Fruit fly (Drosophila melanogaster) whole organism, prepupa: Measurements from ENCODE around the gene Cf2.

Source experiments
- Ets21C ChIP-seq: fragments of 200-800 bp; sonication (Bioruptor generic); optimal IDR thresholded peaks from 3 replicates; lab custom pipeline; 2016; ENCODE audit warnings: missing biosample characterization, missing genetic modification characterization
- Lpt ChIP-seq: fragments of 200-800 bp; sonication (Bioruptor generic); optimal IDR thresholded peaks from 3 replicates; lab custom pipeline; 2016; ENCODE audit warnings: missing biosample characterization, missing genetic modification characterization
- acj6 ChIP-seq: fragments of 200-800 bp; sonication (Bioruptor generic); optimal IDR thresholded peaks from 3 replicates; lab custom pipeline; 2016; ENCODE audit warnings: missing biosample characterization, missing genetic modification characterization
- dsx ChIP-seq: fragments of 200-800 bp; optimal IDR thresholded peaks from 3 replicates; lab custom pipeline; 2019; ENCODE audit warnings: missing biosample characterization, mild to moderate bottlenecking, missing genetic modification characterization, moderate library complexity; ENCODE audit not compliant: poor library complexity, severe bottlenecking

DNA sequence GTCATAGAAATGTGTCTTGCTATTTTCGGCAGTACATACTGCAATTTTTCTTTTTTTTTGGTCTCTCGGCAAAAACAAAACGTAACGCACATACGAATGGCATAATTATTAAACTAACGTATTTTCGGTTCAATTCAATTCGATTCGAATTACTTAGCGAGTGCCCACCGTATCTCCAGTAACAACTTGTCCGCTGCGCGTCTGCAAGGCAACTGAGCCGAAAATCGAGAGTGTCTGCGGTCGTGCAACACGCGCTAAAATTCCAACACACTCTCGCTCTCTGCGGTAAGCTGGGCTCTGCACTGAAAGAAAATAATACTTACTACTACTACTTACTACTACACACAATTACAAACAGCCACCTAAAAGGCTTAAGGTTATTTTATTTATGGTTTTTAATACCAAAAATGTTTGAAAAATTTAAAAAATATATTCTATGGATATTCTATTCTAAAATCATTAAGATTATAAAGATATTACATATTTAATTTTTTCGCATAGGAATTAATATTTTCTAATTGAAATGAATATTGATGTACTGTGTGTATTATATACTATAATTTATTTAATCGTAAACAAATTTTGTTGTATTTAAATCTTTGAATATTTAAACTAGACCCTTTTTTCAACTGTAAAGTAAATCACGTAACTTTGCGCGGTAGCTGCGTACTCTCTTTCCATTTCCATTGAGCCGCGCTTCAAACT, 23.8 kb upstream of the Cf2 start, which contains the start of gene snsl:
- TF ChIP-seq acj6 (GFP tag; lab: Kevin White, UChicago) = peak; percentile 65
- no peak for TF ChIP-seq Ets21C (GFP tag; lab: Kevin White, UChicago)
- peak; percentile 72 for TF ChIP-seq dsx (GFP tag; lab: Kevin White, UChicago)
- TF ChIP-seq Lpt (GFP tag; lab: Kevin White, UChicago) = peak; percentile 63
